Fruit fly (Drosophila melanogaster): Measurements from ENCODE around the gene Nek2.

DNA sequence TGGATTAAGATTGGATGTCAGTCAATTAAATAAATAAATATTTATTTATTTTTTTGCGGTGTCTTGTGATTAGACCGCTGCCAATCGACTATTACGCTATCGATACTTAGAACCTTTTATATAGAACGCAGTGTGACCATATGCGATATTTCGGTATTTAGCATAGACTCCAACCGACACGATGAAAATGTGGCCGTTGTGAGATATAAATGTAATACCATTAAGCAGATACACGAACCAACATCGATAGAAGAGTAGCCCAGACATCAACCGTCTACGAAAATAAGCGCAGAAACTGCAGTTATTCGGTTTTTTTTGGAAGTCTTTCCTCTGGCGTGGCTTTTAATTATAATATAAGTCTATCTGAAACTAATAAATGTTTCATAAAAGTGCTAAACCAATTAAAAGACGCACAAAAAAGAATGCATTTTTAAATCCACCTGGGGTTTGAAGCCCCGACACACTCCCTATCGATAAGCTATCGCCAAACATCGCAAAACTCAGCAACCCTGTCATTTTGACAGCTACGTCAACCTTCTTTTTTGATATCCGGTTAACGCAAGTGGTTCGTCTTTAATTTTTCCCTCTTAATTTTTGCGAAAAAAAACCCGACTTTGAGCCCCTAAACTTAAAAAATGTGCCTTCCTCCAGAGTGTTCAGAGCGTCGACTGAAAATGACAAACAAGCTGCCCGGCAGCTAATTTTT lies 41.9 kb upstream of the Nek2 start, which contains the start of the genes Dhdds and RpS14a:
- TF ChIP-seq Vsx2 (GFP tag; optimal IDR thresholded peaks at IDR 0.05; ENCODE audit: partially characterized antibody): no peak
- TF ChIP-seq h (GFP tag; optimal IDR thresholded peaks at IDR 0.05): peak; percentile 46
- TF ChIP-seq psq (GFP tag; optimal IDR thresholded peaks at IDR 0.05): peak; percentile 37
- TF ChIP-seq dsf (GFP tag; optimal IDR thresholded peaks at IDR 0.05; ENCODE audit: borderline replicate concordance): no peak
- TF ChIP-seq N (GFP tag; optimal IDR thresholded peaks at IDR 0.05): no peak
- no peak for TF ChIP-seq Hr78 (GFP tag; optimal IDR thresholded peaks at IDR 0.05)
- TF ChIP-seq OdsH (GFP tag; optimal IDR thresholded peaks at IDR 0.05): peak; percentile 39
- TF ChIP-seq HLH106 (tag; optimal IDR thresholded peaks at IDR 0.05): peak; percentile 38
- no peak for TF ChIP-seq ey (GFP tag; optimal IDR thresholded peaks at IDR 0.05)
- no peak for TF ChIP-seq Rel (GFP tag; optimal IDR thresholded peaks at IDR 0.05)
- TF ChIP-seq Rel (tag; optimal IDR thresholded peaks at IDR 0.05): peak; percentile 0
- TF ChIP-seq Hr83 (GFP tag; optimal IDR thresholded peaks at IDR 0.05; ENCODE audit: poor library complexity, severe bottlenecking): peak; percentile 44
- TF ChIP-seq tai (GFP tag; optimal IDR thresholded peaks at IDR 0.05): no peak
